Fruit fly (Drosophila melanogaster): ENCODE results near the gene SdhAL.

Gene SdhAL

DNA sequence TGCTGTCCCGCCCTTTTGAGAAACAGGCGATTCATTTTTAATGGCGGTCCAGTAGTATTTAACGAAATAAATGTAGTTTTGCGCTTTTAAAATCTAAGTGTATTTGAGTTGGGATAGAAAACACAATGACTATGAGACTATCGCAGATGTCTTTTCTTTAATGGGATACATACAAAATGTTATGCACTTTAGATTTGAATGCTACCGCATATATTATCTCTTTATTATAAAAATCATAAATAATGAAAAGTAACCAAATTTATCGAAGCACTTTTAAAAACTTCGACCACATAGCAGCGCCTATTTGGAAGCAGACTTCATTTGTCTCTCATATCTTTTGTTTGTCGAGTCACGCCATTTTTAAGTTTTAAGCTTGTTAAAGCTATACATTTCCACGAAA is at the start of gene SdhAL:
SdhAL (minus strand) TSS at position 101 of the 400 bp plus-strand sequence.
- no peak for TF ChIP-seq CG17801 (GFP tag; optimal IDR thresholded peaks at IDR 0.05; ENCODE audit: partially characterized antibody)

DNA sequence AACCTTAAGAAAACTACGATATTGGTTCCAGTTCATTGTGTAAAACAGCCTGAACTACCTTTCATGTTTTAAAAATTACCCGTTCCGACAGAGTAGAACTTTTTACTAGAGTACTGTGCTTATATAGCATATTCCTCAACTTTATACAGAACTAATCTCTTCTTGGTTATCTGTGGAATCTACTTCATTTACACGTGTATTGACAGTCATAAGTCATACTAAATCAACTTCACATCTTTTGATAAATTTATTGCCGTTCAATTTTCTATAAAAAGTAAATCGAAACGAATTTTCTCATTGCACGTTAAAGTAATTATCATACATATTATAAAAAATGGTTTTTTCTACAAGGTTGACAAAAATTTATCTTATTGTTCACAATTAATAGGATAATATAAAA is 49.1 kb upstream of the SdhAL start, which contains the start of gene CG42397:
CG42397 (minus strand) TSS at position 101 of the 400 bp plus-strand sequence.
- no peak for TF ChIP-seq CG17801 (GFP tag; optimal IDR thresholded peaks at IDR 0.05; ENCODE audit: partially characterized antibody)

DNA sequence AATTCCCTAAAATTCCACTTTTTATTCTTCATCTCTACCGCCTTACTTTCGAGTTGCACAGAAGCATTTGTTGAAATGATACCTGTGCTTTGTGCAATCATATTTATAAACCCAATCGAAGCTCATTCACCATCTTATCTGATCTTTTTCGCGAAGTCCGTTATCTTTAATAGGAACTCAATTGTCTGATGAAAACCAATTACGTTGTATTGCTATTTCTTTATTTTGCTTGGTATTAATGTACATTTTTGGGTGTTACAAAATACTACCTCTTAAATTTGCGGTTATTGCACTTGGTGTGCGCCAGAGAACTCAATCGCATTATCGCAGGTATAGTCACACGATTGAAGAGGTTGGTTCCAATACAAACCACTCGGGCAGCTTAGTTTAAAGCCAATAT is 48.3 kb upstream of the SdhAL start, which contains the start of gene Muc68E:
Muc68E (minus strand) TSS at position 101 of the 400 bp plus-strand sequence.
- no peak for TF ChIP-seq CG17801 (GFP tag; optimal IDR thresholded peaks at IDR 0.05; ENCODE audit: partially characterized antibody)

DNA sequence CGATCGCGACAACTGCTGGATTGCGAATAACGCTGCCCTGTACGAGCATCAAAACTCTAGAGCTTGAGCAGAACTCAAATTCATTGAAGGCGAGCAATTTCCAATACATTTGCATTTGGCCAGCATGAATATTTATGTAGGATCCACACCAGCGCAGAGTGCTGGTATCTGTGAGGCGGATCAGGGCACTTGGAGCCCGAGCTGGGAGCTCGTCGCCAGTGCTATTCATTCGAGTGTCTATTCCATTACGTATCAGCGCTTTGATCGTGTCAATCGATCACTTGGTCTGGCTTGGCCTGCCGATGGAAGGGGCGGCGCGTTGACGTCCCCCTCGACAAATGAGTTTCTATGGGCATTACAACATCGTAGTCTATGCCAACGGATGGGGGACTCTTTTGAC is 41.5 kb upstream of the SdhAL start, which contains the start of gene prc:
prc (minus strand) TSS at position 28 of the 400 bp plus-strand sequence.
- TF ChIP-seq CG17801 (GFP tag; optimal IDR thresholded peaks at IDR 0.05; ENCODE audit: partially characterized antibody) = no peak

DNA sequence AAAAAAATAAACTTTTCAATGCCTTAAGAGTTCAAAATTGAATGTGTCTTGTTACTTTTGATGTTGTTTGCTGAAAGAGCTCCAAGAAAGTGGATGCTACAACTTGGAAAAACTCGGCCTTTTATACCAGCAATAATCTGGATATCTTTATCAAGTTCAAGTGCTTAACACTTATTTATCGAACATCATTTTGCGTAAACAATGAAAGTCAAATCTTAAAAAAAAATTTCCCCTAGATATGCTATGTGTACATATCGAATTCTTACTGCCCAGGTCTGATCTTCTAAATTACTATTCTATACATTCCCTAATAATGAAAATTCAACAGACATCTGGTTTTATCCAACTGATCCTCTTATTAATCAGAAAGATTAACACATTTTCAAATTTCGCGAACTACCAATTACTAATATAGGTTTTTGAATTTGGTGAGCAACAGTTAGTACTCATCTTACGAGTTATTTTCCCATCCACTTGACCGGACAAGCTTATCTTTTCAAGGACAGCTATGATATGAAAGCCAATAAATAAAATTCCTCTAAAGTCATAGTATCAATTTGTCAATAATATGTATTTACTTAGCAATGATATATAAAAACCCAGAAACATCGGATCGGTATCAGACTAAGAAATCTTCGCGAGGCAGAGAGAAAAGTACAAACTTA is 33.2 kb upstream of the SdhAL start, which contains the start of the genes CG11570 and CG43294:
CG11570 (minus strand) TSS at position 101 of the 665 bp plus-strand sequence.
CG43294 (plus strand) TSS at position 615 of the 665 bp plus-strand sequence.
- no peak for TF ChIP-seq CG17801 (GFP tag; optimal IDR thresholded peaks at IDR 0.05; ENCODE audit: partially characterized antibody)

DNA sequence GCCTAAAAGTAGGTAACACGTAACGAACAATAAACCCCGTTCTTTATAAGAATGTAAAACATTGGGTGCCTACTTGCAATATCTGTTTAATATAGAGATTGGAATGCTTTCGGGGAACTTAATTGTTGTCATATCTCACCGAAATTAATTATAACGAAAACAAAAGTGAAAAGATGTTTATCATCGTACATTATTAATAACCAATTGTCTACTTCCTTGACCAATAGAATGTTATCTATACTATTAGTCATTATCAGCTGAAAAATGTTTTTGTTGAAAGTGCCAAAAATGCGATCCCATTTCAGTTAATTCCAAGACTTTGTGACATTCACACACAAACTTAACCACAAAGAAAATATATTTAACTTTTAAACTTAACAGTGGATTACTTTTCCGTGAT is 29.2 kb upstream of the SdhAL start, which contains the start of gene CG7248:
CG7248 (plus strand) TSS at position 301 of the 400 bp plus-strand sequence.
- no peak for TF ChIP-seq CG17801 (GFP tag; optimal IDR thresholded peaks at IDR 0.05; ENCODE audit: partially characterized antibody)

DNA sequence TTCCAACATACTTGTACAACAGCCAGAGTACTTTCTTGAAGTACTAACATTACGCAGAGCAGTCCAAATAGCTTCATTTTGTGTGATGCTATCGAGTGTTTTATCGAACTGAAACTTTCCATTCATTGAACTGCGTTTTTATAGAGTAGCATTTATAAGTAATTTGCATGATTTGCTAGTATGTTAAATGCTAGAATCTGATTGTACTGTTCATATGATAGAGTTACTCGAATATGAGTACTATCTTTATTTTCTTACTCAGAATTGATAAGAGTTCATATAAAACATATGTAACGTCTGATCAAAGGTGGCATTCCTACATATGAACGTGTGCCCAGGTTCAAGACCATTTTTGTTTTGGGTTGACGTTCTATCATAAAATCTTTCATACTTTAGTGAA is 28.7 kb upstream of the SdhAL start, which contains the start of gene obst-G:
obst-G (minus strand) TSS at position 101 of the 400 bp plus-strand sequence.
- no peak for TF ChIP-seq CG17801 (GFP tag; optimal IDR thresholded peaks at IDR 0.05; ENCODE audit: partially characterized antibody)

DNA sequence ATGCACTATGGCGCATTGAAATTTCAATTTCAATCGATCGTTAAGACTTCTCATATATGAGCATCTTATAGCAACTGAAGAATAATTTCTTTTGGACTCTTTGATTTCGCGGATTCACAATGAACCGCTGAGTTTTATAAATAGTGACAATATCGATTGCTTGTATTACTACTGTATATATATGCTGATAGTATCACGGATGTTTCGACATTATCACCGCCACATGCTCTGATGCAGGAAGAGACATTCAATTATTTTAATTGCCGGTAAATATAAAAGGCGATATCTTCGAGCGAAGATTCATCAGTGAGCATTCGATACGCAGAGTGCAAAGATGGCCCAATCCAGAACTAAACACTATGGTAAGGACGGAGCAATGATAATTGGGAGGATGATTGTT is 25.0 kb upstream of the SdhAL start, which contains the start of gene CG17826:
CG17826 (plus strand) TSS at position 301 of the 400 bp plus-strand sequence.
- TF ChIP-seq CG17801 (GFP tag; optimal IDR thresholded peaks at IDR 0.05; ENCODE audit: partially characterized antibody) = no peak

DNA sequence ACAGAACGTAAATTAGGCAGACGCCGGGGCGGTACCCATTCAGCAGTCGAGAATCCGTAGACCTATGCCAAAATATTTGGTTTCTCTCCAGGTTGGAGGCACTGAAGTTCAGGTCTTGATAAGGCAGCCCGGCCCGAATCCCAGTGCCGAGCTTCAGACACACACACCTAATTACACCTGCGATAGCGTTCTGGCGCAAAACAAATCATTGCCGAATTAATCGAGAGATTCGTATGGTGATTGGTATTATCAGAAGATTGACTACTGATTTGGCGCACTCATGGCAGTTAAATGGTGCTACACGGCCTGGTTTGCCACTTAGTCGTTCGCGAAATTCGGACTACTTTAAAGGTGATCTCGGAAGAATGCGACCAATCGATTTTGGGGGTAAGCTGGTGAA is 22.8 kb upstream of the SdhAL start, which contains the start of gene CG7252:
CG7252 (plus strand) TSS at position 319 of the 400 bp plus-strand sequence.
- no peak for TF ChIP-seq CG17801 (GFP tag; optimal IDR thresholded peaks at IDR 0.05; ENCODE audit: partially characterized antibody)

DNA sequence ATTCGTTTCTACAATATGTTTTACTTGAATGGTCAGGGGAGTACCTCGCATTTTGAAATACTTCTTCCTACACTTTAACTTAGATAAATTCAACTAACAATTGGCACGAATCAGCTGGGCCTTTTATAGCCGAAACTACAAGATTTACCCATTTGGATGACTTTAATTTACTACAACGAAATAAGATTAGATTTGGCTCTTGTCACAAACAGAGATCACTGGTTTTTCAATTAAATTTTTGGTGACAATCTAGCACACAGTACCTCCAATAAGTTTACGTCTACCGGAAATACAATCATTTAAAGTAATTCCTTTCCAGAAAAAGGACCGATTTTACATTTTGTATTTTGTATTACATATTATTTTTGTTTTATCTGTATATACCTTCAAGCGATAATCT is 20.2 kb upstream of the SdhAL start, which contains the start of gene CG5883:
CG5883 (minus strand) TSS at position 101 of the 400 bp plus-strand sequence.
- TF ChIP-seq CG17801 (GFP tag; optimal IDR thresholded peaks at IDR 0.05; ENCODE audit: partially characterized antibody) = no peak

DNA sequence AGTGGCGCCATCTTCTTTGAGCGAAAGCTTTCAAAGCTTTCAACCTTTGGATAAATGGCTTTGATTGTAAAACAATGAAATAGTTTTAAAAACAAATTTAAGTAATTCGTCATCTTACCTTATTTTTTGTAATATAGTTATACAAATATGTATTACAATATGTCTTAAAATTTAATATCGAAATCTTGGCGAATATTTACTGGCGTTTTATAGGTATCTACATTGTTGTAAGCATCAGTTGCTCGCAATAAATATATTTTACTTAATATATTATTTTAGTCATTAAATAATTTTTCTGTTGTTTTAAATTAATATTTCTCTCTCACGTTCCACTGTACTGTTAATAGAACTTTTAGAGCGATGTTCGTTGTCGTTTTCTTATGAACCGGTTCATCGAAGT is 17.1 kb upstream of the SdhAL start, which contains the start of gene Rpt4R:
Rpt4R (plus strand) TSS at position 301 of the 400 bp plus-strand sequence.
- no peak for TF ChIP-seq CG17801 (GFP tag; optimal IDR thresholded peaks at IDR 0.05; ENCODE audit: partially characterized antibody)

DNA sequence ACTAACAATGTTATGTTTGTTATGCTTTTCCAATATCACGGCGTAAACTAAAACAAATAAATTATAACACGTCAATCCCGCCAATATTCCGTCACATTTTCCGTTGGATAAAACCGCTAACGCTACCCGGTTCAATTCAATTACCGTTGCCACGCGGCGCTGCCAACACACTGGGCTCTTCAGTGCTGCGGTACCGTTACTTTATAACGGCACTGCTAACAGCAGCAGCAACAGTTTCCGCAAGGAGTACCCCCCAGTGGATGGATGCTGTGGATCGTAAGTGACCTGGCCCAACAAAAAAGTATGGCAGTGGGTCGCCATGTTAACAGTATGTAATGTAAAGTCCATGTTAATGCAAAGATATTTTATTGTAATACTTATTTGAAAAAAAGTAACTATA is 14.2 kb upstream of the SdhAL start, which contains the start of gene CG44837:
CG44837 (minus strand) TSS at position 157 of the 400 bp plus-strand sequence.
- TF ChIP-seq CG17801 (GFP tag; optimal IDR thresholded peaks at IDR 0.05; ENCODE audit: partially characterized antibody) = no peak

DNA sequence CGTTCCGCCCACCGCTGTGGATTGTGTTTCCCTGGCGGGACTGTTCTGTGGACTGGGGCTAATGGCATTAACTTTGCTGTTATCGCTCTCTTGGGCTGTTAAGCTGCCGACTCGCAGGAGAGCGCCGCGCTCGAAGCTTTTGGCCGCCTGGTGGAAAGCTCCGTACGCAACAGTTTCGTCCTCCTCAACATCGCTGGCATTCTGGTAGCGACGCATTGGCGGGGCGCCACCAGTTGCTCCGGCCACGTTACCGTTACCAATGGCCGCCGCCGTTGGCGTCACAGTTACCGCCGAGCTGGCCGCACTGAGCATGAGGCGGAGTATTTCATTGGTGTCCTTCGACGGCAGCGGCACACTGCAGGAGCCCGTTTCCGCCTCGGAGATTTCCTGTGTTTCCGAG is 12.7 kb upstream of the SdhAL start:
- TF ChIP-seq CG17801 (GFP tag; optimal IDR thresholded peaks at IDR 0.05; ENCODE audit: partially characterized antibody) = no peak

DNA sequence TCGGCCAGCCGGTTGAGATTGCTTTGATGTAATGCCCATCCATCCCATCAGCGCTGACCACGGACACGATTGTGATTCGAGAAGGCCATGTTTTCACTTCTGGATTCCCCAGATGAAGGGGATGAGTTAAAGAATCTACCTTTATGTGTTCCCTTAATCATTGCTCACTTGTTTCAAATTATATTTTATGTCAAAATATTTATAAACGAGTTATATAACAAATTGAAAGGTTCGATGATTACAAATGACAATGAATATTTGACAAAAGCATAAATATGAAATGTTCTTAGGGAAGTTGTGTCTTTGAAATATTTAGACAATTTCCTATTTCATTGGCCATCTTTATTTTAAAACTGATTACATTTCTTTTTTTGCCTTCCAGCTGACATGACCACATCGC is 7.1 kb upstream of the SdhAL start:
- no peak for TF ChIP-seq CG17801 (GFP tag; optimal IDR thresholded peaks at IDR 0.05; ENCODE audit: partially characterized antibody)

DNA sequence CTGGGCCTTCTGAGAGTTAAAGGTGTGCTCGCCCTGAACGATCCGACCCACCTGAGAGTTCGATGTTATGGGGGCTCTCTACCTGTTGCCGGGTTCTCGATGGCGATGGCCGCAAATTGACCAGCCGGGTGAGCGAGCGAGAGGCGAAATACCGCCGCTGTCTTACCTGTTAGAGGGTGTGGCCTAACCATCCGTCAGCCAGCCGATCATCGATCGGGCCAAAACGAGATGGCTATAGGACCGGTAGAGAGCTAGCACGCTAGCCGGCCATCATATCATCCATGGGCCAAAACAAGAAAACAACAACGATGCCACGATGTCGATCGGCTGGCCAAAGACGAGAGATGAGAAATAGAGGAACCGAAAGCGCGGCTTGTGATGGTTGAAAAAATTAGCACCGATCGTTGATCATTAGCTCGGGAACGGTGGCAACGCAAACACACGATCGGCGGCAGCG is 2.8 kb upstream of the SdhAL start, which contains the start of gene byn:
byn (plus strand) TSS at position 407 of the 457 bp plus-strand sequence.
- TF ChIP-seq CG17801 (GFP tag; optimal IDR thresholded peaks at IDR 0.05; ENCODE audit: partially characterized antibody) = no peak

DNA sequence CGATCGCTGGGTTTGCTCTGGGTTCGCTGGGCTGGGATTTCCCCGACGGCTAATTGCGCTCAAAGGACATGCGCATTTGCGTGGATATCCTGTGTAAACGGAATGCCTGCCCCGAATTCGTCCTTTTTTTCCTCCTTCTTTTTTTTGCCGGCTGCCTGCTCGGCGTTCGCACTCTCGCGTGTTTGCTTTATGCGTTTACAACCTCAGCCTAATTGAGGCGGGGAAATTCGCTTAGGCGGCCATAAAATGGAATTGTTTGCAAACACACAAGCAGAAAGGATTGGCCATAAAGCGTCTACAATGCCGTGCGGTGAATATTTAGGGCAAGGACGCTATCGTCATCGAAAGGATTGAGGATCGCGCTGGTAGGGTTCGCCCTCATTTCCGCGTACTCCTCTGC is 825 bp upstream of the SdhAL start:
- no peak for TF ChIP-seq CG17801 (GFP tag; optimal IDR thresholded peaks at IDR 0.05; ENCODE audit: partially characterized antibody)

All from ovary, adult (tissue).